Worm (Caenorhabditis elegans): ENCODE results near the gene F42A6.6.
A peak's percentile ranks its signal among the peaks of the same experiment; 100 is the strongest.

Gene F42A6.6

DNA sequence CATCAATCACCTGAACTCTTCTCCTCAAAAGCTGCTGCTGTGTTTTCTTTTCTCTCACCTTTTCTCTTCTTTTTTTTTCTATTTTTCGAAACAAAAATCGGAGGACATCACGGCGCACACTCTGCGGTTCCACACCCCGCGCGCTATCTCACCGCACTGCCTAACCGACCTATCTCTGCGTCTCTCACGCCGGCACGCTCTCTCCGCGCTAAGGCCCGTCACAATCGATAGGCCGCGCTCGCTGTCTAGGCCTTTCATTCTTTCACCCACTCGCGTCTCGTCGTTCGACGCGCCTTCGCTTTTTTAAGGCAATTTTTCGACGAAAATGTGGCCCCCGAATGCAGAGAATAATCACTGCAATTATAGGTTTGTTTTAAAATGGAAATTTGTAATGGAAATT lies 25.4 kb downstream of the F42A6.6 start, which contains the start of gene zip-11 (continued):
- TF ChIP-seq ets-4 (GFP tag; optimal IDR thresholded peaks at IDR 0.05), result no peak
- peak; percentile 62 for TF ChIP-seq lin-40 (tag; optimal IDR thresholded peaks at IDR 0.05)
- TF ChIP-seq chd-7 (tag; optimal IDR thresholded peaks at IDR 0.05), result no peak
- TF ChIP-seq let-526 (GFP tag; IDR thresholded peaks at IDR 0.05), result no peak
- TF ChIP-seq ceh-40 (GFP tag; IDR thresholded peaks at IDR 0.05), result no peak
- TF ChIP-seq ztf-3 (GFP tag; optimal IDR thresholded peaks at IDR 0.05), result no peak
- no peak for TF ChIP-seq F39B2.1 (GFP tag; IDR thresholded peaks at IDR 0.05)
- no peak for TF ChIP-seq D2030.7 (GFP tag; IDR thresholded peaks at IDR 0.05)
- peak; percentile 50; the same call in 1 of the 2 replicates for TF ChIP-seq Y53G8AR.9 (GFP tag; conservative IDR thresholded peaks at IDR 0.05)
- TF ChIP-seq tbp1 (GFP tag; optimal IDR thresholded peaks at IDR 0.05), result no peak
- no peak for TF ChIP-seq mel-28 (tag; optimal IDR thresholded peaks at IDR 0.05; ENCODE audit: borderline replicate concordance)
- peak; percentile 12 to 63 for TF ChIP-seq let-607 (tag; optimal IDR thresholded peaks at IDR 0.05)
- peak; percentile 51 for TF ChIP-seq lin-54 (GFP tag; optimal IDR thresholded peaks at IDR 0.05)
- no peak for TF ChIP-seq bed-1 (GFP tag; IDR thresholded peaks at IDR 0.05)
- peak; percentile 69; the same call in 1 of the 2 replicates for TF ChIP-seq nfyb-1 (GFP tag; IDR thresholded peaks at IDR 0.05)
- TF ChIP-seq attf-5 (GFP tag; optimal IDR thresholded peaks at IDR 0.05), result peak; percentile 66
- no peak for TF ChIP-seq B0261.1 (tag; optimal IDR thresholded peaks at IDR 0.05)
- no peak for TF ChIP-seq bed-2 (GFP tag; IDR thresholded peaks at IDR 0.05)
- no peak for TF ChIP-seq nfya-1 (tag; optimal IDR thresholded peaks at IDR 0.05; ENCODE audit: borderline replicate concordance, insufficient read depth)
- no peak for TF ChIP-seq ama-1 (optimal IDR thresholded peaks at IDR 0.05)
- TF ChIP-seq ama-1 (GFP tag; optimal IDR thresholded peaks at IDR 0.05), result no peak
- TF ChIP-seq cebp-2 (GFP tag; IDR thresholded peaks at IDR 0.05), result no peak
- no peak for TF ChIP-seq F22D6.2 (tag; optimal IDR thresholded peaks at IDR 0.05)
- no peak for TF ChIP-seq ccch-3 (GFP tag; optimal IDR thresholded peaks at IDR 0.05)
- TF ChIP-seq Y95B8A.8 (GFP tag; IDR thresholded peaks at IDR 0.05), result no peak
- 0 out of 2 replicates have a peak, but pooled peaks have one; percentile 36 for TF ChIP-seq pbrm-1 (GFP tag; IDR thresholded peaks at IDR 0.05)
- TF ChIP-seq ceh-100 (GFP tag; IDR thresholded peaks at IDR 0.05), result 0 out of 2 replicates have a peak, but pooled peaks have one; percentile 19
- no peak for TF ChIP-seq nhr-179 (tag; optimal IDR thresholded peaks at IDR 0.05)
- TF ChIP-seq sea-2 (GFP tag; IDR thresholded peaks at IDR 0.05), result no peak
- TF ChIP-seq ceh-58 (GFP tag; IDR thresholded peaks at IDR 0.05), result no peak
- no peak for TF ChIP-seq Y67H2A.10 (GFP tag; conservative IDR thresholded peaks at IDR 0.05)
- no peak for TF ChIP-seq rec-8 (tag; optimal IDR thresholded peaks at IDR 0.05)
- 0 out of 2 replicates have a peak, but pooled peaks have one; percentile 54 for TF ChIP-seq madf-3 (GFP tag; IDR thresholded peaks at IDR 0.05)
- TF ChIP-seq hrde-1 (tag; optimal IDR thresholded peaks at IDR 0.05; ENCODE audit: borderline replicate concordance), result no peak
- TF ChIP-seq nhr-27 (tag; optimal IDR thresholded peaks at IDR 0.05), result no peak
- no peak for TF ChIP-seq hmg-20 (GFP tag; IDR thresholded peaks at IDR 0.05)
- TF ChIP-seq aptf-2 (GFP tag; conservative IDR thresholded peaks at IDR 0.05), result no peak
- no peak for TF ChIP-seq ceh-79 (tag; optimal IDR thresholded peaks at IDR 0.05)
- TF ChIP-seq egl-44 (GFP tag; IDR thresholded peaks at IDR 0.05), result no peak
- TF ChIP-seq Y53F4B.3 (GFP tag; IDR thresholded peaks at IDR 0.05), result no peak
- peak; percentile 82 for TF ChIP-seq mcd-1 (GFP tag; IDR thresholded peaks at IDR 0.05)
- peak; percentile 26 for TF ChIP-seq somi-1 (GFP tag; optimal IDR thresholded peaks at IDR 0.05)
- no peak for TF ChIP-seq pha-4 (tag; optimal IDR thresholded peaks at IDR 0.05)
- no peak for TF ChIP-seq Y79H2A.3 (GFP tag; conservative IDR thresholded peaks at IDR 0.05)
- no peak for TF ChIP-seq snpc-1.3 (tag; optimal IDR thresholded peaks at IDR 0.05; ENCODE audit: insufficient read depth)
- TF ChIP-seq lin-26 (GFP tag; IDR thresholded peaks at IDR 0.05), result 0 out of 2 replicates have a peak, but pooled peaks have one; percentile 37
- TF ChIP-seq B0019.2 (GFP tag; conservative IDR thresholded peaks at IDR 0.05), result no peak
- no peak for TF ChIP-seq mxl-1 (tag; optimal IDR thresholded peaks at IDR 0.05)
- peak; percentile 99 for TF ChIP-seq hmg-1.2 (GFP tag; IDR thresholded peaks at IDR 0.05)

All from whole organism, young adult.